Worm (Caenorhabditis elegans) whole organism, early embryonic: Measurements from ENCODE around the gene acp-2.

Experiments used
- flt-1 ChIP-seq: fragments of 200-800 bp; sonication (Bioruptor generic); IDR thresholded peaks from 2 replicates; pipeline ENCODE4 v1.3.6; 2022; ENCODE audit warnings: missing genetic modification characterization, missing compliant biosample characterization
- pes-1 ChIP-seq: fragments of 200-800 bp; sonication (Bioruptor generic); IDR thresholded peaks from 2 replicates; pipeline ENCODE4 v1.3.6; 2022; ENCODE audit warnings: missing genetic modification reagents, missing genetic modification characterization, missing compliant biosample characterization

DNA sequence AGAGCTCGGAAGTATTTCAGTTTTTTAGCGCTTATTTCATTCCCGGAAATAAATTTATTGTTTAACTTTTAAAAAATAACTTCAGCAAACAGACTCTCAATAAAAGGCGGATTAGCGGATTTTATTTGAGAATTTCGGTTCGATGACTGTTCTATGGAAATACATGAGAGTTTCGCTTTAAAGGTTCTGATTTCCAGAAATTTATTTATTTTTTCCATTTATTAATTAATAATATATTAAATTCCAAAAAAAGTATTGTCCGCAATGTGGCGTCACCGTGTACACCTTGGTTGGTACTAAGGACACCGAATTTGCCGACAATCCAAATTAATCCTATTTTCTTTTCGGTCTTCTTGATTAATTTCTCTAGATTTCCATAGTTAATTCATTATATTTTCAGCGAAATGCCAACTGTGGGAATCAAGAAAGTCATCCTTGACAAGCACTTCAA is 32.6 kb upstream of the acp-2 start, which contains the start of gene fars-3:
- TF ChIP-seq flt-1 (no peak), pes-1 (no peak)
